Fruit fly (Drosophila melanogaster) ovary, adult (tissue): Measurements from ENCODE around the gene CG44574.

Source experiments
- CG17801 ChIP-seq: fragments of 200-800 bp; optimal IDR thresholded peaks from 2 replicates; lab custom pipeline; 2019; ENCODE audit warnings: missing biosample characterization, mild to moderate bottlenecking, missing genetic modification characterization, moderate library complexity; ENCODE audit not compliant: partially characterized antibody

The CG44574 gene

dm6 chr2L:5901553-5901952 is 18.0 kb downstream of the CG44574 start:
- TF ChIP-seq CG17801 (GFP tag; lab: Kevin White, UChicago): no peak

dm6 chr2L:5902898-5903297 is 19.4 kb downstream of the CG44574 start:
- no peak for TF ChIP-seq CG17801 (GFP tag; lab: Kevin White, UChicago)

dm6 chr2L:5904585-5904984 is 21.0 kb downstream of the CG44574 start, which contains the start of gene CG9021:
TSS of gene CG9021 (minus strand) at chr2L:5904689.
- no peak for TF ChIP-seq CG17801 (GFP tag; lab: Kevin White, UChicago)

dm6 chr2L:5906893-5907850 is 23.6 kb downstream of the CG44574 start, which contains the start of gene bchs:
TSS of gene bchs (plus strand) at chr2L:5907169.
- no peak for TF ChIP-seq CG17801 (GFP tag; lab: Kevin White, UChicago)

- no peak for TF ChIP-seq CG17801 (GFP tag; lab: Kevin White, UChicago)
These were observed 26.6 kb downstream of the CG44574 start, which contains the start of gene CG14000 for dm6 chr2L:5910189-5910588. TSS of gene CG14000 (minus strand) at chr2L:5910289.

dm6 chr2L:5923603-5924138 is 40.1 kb downstream of the CG44574 start, which contains the start of gene CG9016:
TSS of gene CG9016 (minus strand) at chr2L:5923653.
- TF ChIP-seq CG17801 (GFP tag; lab: Kevin White, UChicago): no peak

- TF ChIP-seq CG17801 (GFP tag; lab: Kevin White, UChicago): no peak
These were observed 41.6 kb downstream of the CG44574 start for dm6 chr2L:5925164-5925563.

dm6 chr2L:5925637-5926036 is 42.1 kb downstream of the CG44574 start, which contains the start of gene dsf:
TSS of gene dsf (plus strand) at chr2L:5925937.
- TF ChIP-seq CG17801 (GFP tag; lab: Kevin White, UChicago): no peak

dm6 chr2L:5927363-5927762 is 43.8 kb downstream of the CG44574 start:
- no peak for TF ChIP-seq CG17801 (GFP tag; lab: Kevin White, UChicago)
